Fruit fly (Drosophila melanogaster) whole organism, adult: ENCODE results near the gene CG9682.
A peak's percentile ranks its signal among the peaks of the same experiment; 100 is the strongest.

ENCODE experiments used
- CG11617 ChIP-seq: fragments of 200-800 bp; sonication (Bioruptor generic); optimal IDR thresholded peaks from 2 replicates; lab custom pipeline; 2017; ENCODE audit warnings: mild to moderate bottlenecking, missing biosample characterization, missing genetic modification reagents, missing genetic modification characterization
- CG12768 ChIP-seq: fragments of 200-800 bp; sonication (Bioruptor generic); optimal IDR thresholded peaks from 2 replicates; lab custom pipeline; 2017; ENCODE audit warnings: missing biosample characterization, missing genetic modification characterization, mild to moderate bottlenecking, moderate library complexity, missing genetic modification reagents
- CG14711 ChIP-seq: fragments of 200-800 bp; sonication (Bioruptor generic); optimal IDR thresholded peaks from 2 replicates; lab custom pipeline; 2018; ENCODE audit warnings: missing biosample characterization, mild to moderate bottlenecking, missing genetic modification characterization, moderate library complexity
- CG1620 ChIP-seq: fragments of 200-800 bp; sonication (Bioruptor generic); optimal IDR thresholded peaks from 2 replicates; lab custom pipeline; 2016; ENCODE audit warnings: missing biosample characterization, missing genetic modification characterization
- CG33017 ChIP-seq: fragments of 200-800 bp; sonication (Bioruptor generic); optimal IDR thresholded peaks from 2 replicates; lab custom pipeline; 2018; ENCODE audit warnings: missing biosample characterization, mild to moderate bottlenecking, missing genetic modification characterization, moderate library complexity
- CG5204 ChIP-seq: fragments of 200-800 bp; sonication (Bioruptor generic); optimal IDR thresholded peaks from 2 replicates; lab custom pipeline; 2016; ENCODE audit warnings: missing biosample characterization, missing genetic modification characterization
- CG7045 ChIP-seq: fragments of 200-800 bp; sonication (Bioruptor generic); optimal IDR thresholded peaks from 2 replicates; lab custom pipeline; 2017; ENCODE audit warnings: missing biosample characterization, mild to moderate bottlenecking, missing genetic modification characterization
- CG7101 ChIP-seq: fragments of 200-800 bp; sonication (Bioruptor generic); optimal IDR thresholded peaks from 2 replicates; lab custom pipeline; 2018; ENCODE audit warnings: missing biosample characterization, mild to moderate bottlenecking, missing genetic modification characterization, moderate library complexity
- Clk ChIP-seq: fragments of 200-800 bp; sonication (Bioruptor generic); optimal IDR thresholded peaks from 2 replicates; lab custom pipeline; 2017; ENCODE audit warnings: missing biosample characterization, missing genetic modification characterization
- Crg-1 ChIP-seq: fragments of 200-800 bp; sonication (Bioruptor generic); optimal IDR thresholded peaks from 2 replicates; lab custom pipeline; 2016; ENCODE audit warnings: missing biosample characterization, missing genetic modification characterization
- Hr96 ChIP-seq: fragments of 200-800 bp; sonication (Bioruptor generic); optimal IDR thresholded peaks from 2 replicates; lab custom pipeline; 2016; ENCODE audit warnings: missing biosample characterization, missing genetic modification characterization
- Mnt ChIP-seq: fragments of 200-800 bp; sonication (Bioruptor generic); optimal IDR thresholded peaks from 2 replicates; lab custom pipeline; 2016; ENCODE audit warnings: missing biosample characterization, mild to moderate bottlenecking, missing genetic modification characterization
- bab1 ChIP-seq: fragments of 200-800 bp; sonication (Bioruptor generic); optimal IDR thresholded peaks from 3 replicates; lab custom pipeline; 2019; ENCODE audit warnings: missing biosample characterization, mild to moderate bottlenecking, missing genetic modification characterization, moderate library complexity
- cic ChIP-seq: fragments of 200-800 bp; sonication (Bioruptor generic); optimal IDR thresholded peaks from 2 replicates; lab custom pipeline; 2017; ENCODE audit warnings: missing biosample characterization, mild to moderate bottlenecking, missing genetic modification characterization, moderate library complexity
- cnc ChIP-seq, 2 experiments: fragments of >200 bp; optimal IDR thresholded peaks; 2 replicates each; lab custom pipeline; 2017
- kay ChIP-seq: fragments of 200-800 bp; sonication (Bioruptor generic); peaks from one replicate; lab custom pipeline; 2016; ENCODE audit warnings: missing biosample characterization, missing genetic modification characterization, borderline replicate concordance
- ovo ChIP-seq: fragments of 200-800 bp; sonication (Bioruptor generic); optimal IDR thresholded peaks from 2 replicates; lab custom pipeline; 2016; ENCODE audit warnings: missing biosample characterization, missing genetic modification characterization
- pad ChIP-seq: fragments of 200-800 bp; sonication (Bioruptor generic); optimal IDR thresholded peaks from 3 replicates; lab custom pipeline; 2017; ENCODE audit warnings: missing biosample characterization, missing genetic modification characterization, mild to moderate bottlenecking, moderate library complexity, missing genetic modification reagents
- tj ChIP-seq: fragments of 200-800 bp; sonication (Bioruptor generic); optimal IDR thresholded peaks from 3 replicates; lab custom pipeline; 2017; ENCODE audit warnings: missing biosample characterization, mild to moderate bottlenecking, missing genetic modification characterization, moderate library complexity
- toe ChIP-seq: fragments of 200-800 bp; sonication (Bioruptor generic); optimal IDR thresholded peaks from 2 replicates; lab custom pipeline; 2016; ENCODE audit warnings: missing biosample characterization, missing genetic modification characterization

The CG9682 gene

dm6 chr3R:30268733-30269132 lies 18.0 kb downstream of the CG9682 start:
- TF ChIP-seq CG7045 (no peak), CG12768 (GFP tag; lab: Kevin White, UChicago) (no peak), Crg-1 (no peak), CG33017 (tag; lab: Kevin White, UChicago) (no peak), kay (GFP tag; lab: Kevin White, UChicago) (no peak), Mnt (GFP tag; lab: Kevin White, UChicago) (no peak), CG11617 (GFP tag; lab: Kevin White, UChicago) (no peak), bab1 (GFP tag; lab: Kevin White, UChicago) (no peak), ovo (no peak), CG1620 (no peak), CG5204 (GFP tag; lab: Kevin White, UChicago) (no peak), toe (GFP tag; lab: Kevin White, UChicago) (no peak), tj (GFP tag; lab: Kevin White, UChicago) (no peak), CG14711 (tag; lab: Kevin White, UChicago) (no peak), pad (no peak), Clk (GFP tag; lab: Kevin White, UChicago) (no peak), cic (GFP tag; lab: Kevin White, UChicago) (no peak), Hr96 (no peak), CG7101 (no peak), cnc (optimal IDR thresholded peaks at IDR 0.05; lab: Kevin White, UChicago) (no peak)

dm6 chr3R:30270318-30271119 lies 19.8 kb downstream of the CG9682 start:
- no peak for TF ChIP-seq Crg-1
- TF ChIP-seq cic (GFP tag; lab: Kevin White, UChicago), result no peak
- no peak for TF ChIP-seq Hr96
- no peak for TF ChIP-seq CG33017 (tag; lab: Kevin White, UChicago)
- no peak for TF ChIP-seq cnc (optimal IDR thresholded peaks at IDR 0.05; lab: Kevin White, UChicago)
- TF ChIP-seq ovo, result no peak
- TF ChIP-seq CG11617 (GFP tag; lab: Kevin White, UChicago), result no peak

dm6 chr3R:30271120-30271467 lies 20.4 kb downstream of the CG9682 start:
- TF ChIP-seq Crg-1, result no peak
- no peak for TF ChIP-seq CG14711 (tag; lab: Kevin White, UChicago)
- TF ChIP-seq CG7045, result no peak
- TF ChIP-seq tj (GFP tag; lab: Kevin White, UChicago), result no peak
- TF ChIP-seq Clk (GFP tag; lab: Kevin White, UChicago), result no peak
- no peak for TF ChIP-seq toe (GFP tag; lab: Kevin White, UChicago)
- no peak for TF ChIP-seq ovo
- TF ChIP-seq cnc (optimal IDR thresholded peaks at IDR 0.05; lab: Kevin White, UChicago), result no peak
- TF ChIP-seq CG12768 (GFP tag; lab: Kevin White, UChicago), result no peak
- no peak for TF ChIP-seq CG7101
- no peak for TF ChIP-seq CG33017 (tag; lab: Kevin White, UChicago)
- no peak for TF ChIP-seq CG11617 (GFP tag; lab: Kevin White, UChicago)
- TF ChIP-seq cic (GFP tag; lab: Kevin White, UChicago), result no peak
- no peak for TF ChIP-seq Hr96
- TF ChIP-seq Mnt (GFP tag; lab: Kevin White, UChicago), result no peak
- no peak for TF ChIP-seq pad

- TF ChIP-seq CG14711 (tag; lab: Kevin White, UChicago) (peak; percentile 1), tj (GFP tag; lab: Kevin White, UChicago) (no peak)
These were observed 21.6 kb downstream of the CG9682 start for dm6 chr3R:30272176-30272857.

dm6 chr3R:30272858-30273379 lies 22.2 kb downstream of the CG9682 start:
- TF ChIP-seq CG7045 (no peak), CG11617 (GFP tag; lab: Kevin White, UChicago) (no peak), ovo (no peak), CG12768 (GFP tag; lab: Kevin White, UChicago) (no peak), Mnt (GFP tag; lab: Kevin White, UChicago) (no peak), pad (no peak), CG7101 (no peak), Crg-1 (no peak), cic (GFP tag; lab: Kevin White, UChicago) (no peak), Hr96 (no peak), CG5204 (GFP tag; lab: Kevin White, UChicago) (no peak), cnc (optimal IDR thresholded peaks at IDR 0.05; lab: Kevin White, UChicago) (no peak), tj (GFP tag; lab: Kevin White, UChicago) (no peak), toe (GFP tag; lab: Kevin White, UChicago) (no peak), CG1620 (no peak)

dm6 chr3R:30273898-30274297 lies 23.2 kb downstream of the CG9682 start:
- TF ChIP-seq kay (GFP tag; lab: Kevin White, UChicago), result no peak
- TF ChIP-seq bab1 (GFP tag; lab: Kevin White, UChicago), result no peak
- TF ChIP-seq CG11617 (GFP tag; lab: Kevin White, UChicago), result no peak
- no peak for TF ChIP-seq tj (GFP tag; lab: Kevin White, UChicago)
- TF ChIP-seq CG7101, result no peak
- TF ChIP-seq pad, result no peak
- TF ChIP-seq Clk (GFP tag; lab: Kevin White, UChicago), result no peak
- TF ChIP-seq cnc (optimal IDR thresholded peaks at IDR 0.05; lab: Kevin White, UChicago), result no peak
- TF ChIP-seq CG14711 (tag; lab: Kevin White, UChicago), result no peak
- no peak for TF ChIP-seq CG12768 (GFP tag; lab: Kevin White, UChicago)
- no peak for TF ChIP-seq Mnt (GFP tag; lab: Kevin White, UChicago)
- TF ChIP-seq cic (GFP tag; lab: Kevin White, UChicago), result no peak
- no peak for TF ChIP-seq ovo
- TF ChIP-seq CG7045, result no peak
- TF ChIP-seq Hr96, result no peak
- TF ChIP-seq CG33017 (tag; lab: Kevin White, UChicago), result no peak
